Fruit fly (Drosophila melanogaster) whole organism, embryonic: Measurements from ENCODE around the gene CG1246.

ENCODE experiments used
- Aef1 ChIP-seq: fragments of 200-800 bp; sonication (Bioruptor generic); IDR thresholded peaks from 3 replicates; pipeline ENCODE4 v1.3.6; 2022; ENCODE audit warnings: missing biosample characterization, missing genetic modification characterization
- BtbVII ChIP-seq: fragments of 200-800 bp; sonication (Bioruptor generic); optimal IDR thresholded peaks from 3 replicates; lab custom pipeline; 2017; ENCODE audit warnings: missing biosample characterization, mild to moderate bottlenecking, missing genetic modification characterization
- CG10366 ChIP-seq: fragments of 200-800 bp; sonication (Bioruptor generic); IDR thresholded peaks from 2 replicates; pipeline ENCODE4 v1.3.6; 2022; ENCODE audit warnings: missing biosample characterization, missing genetic modification characterization
- CG10979 ChIP-seq: fragments of 200-800 bp; sonication (Bioruptor generic); optimal IDR thresholded peaks from 2 replicates; lab custom pipeline; 2018; ENCODE audit warnings: missing biosample characterization, mild to moderate bottlenecking, missing genetic modification characterization, moderate library complexity
- CG11695 ChIP-seq: fragments of 200-800 bp; sonication (Bioruptor generic); IDR thresholded peaks from 3 replicates; pipeline ENCODE4 v1.3.6; 2022; ENCODE audit warnings: missing biosample characterization, missing genetic modification characterization
- CG13775 ChIP-seq: fragments of 200-800 bp; sonication (Bioruptor generic); optimal IDR thresholded peaks from 3 replicates; lab custom pipeline; 2017; ENCODE audit warnings: missing biosample characterization, mild to moderate bottlenecking, missing genetic modification characterization
- CG14667 ChIP-seq: fragments of 200-800 bp; sonication (Bioruptor generic); IDR thresholded peaks from 2 replicates; pipeline ENCODE4 v1.3.6; 2022; ENCODE audit warnings: missing biosample characterization, missing genetic modification characterization
- CG14965 ChIP-seq: fragments of 200-800 bp; sonication (Bioruptor generic); optimal IDR thresholded peaks from 2 replicates; lab custom pipeline; 2016; ENCODE audit warnings: missing biosample characterization, missing genetic modification characterization, borderline replicate concordance
- CG15269 ChIP-seq: fragments of 200-800 bp; sonication (Bioruptor generic); optimal IDR thresholded peaks from 2 replicates; lab custom pipeline; 2018; ENCODE audit warnings: missing biosample characterization, mild to moderate bottlenecking, missing genetic modification characterization, moderate library complexity
- CG15696 ChIP-seq: fragments of 200-800 bp; sonication (Bioruptor generic); optimal IDR thresholded peaks from 2 replicates; lab custom pipeline; 2019; ENCODE audit warnings: missing biosample characterization, mild to moderate bottlenecking, missing genetic modification characterization, moderate library complexity
- CG18599 ChIP-seq: fragments of 200-800 bp; sonication (Bioruptor generic); optimal IDR thresholded peaks from 3 replicates; lab custom pipeline; 2017; ENCODE audit warnings: missing biosample characterization, missing genetic modification characterization, mild to moderate bottlenecking, moderate library complexity, missing genetic modification reagents
- CG3407 ChIP-seq: fragments of 200-800 bp; sonication (Bioruptor generic); optimal IDR thresholded peaks from 2 replicates; lab custom pipeline; 2018; ENCODE audit warnings: missing biosample characterization, mild to moderate bottlenecking, missing genetic modification characterization
- CG43689 ChIP-seq: fragments of 200-800 bp; sonication (Bioruptor generic); IDR thresholded peaks from 2 replicates; pipeline ENCODE4 v1.3.6; 2022; ENCODE audit warnings: missing biosample characterization, missing genetic modification characterization
- CG4404 ChIP-seq: fragments of 200-800 bp; sonication (Bioruptor generic); IDR thresholded peaks from 2 replicates; pipeline ENCODE4 v1.3.6; 2022; ENCODE audit warnings: missing biosample characterization, missing genetic modification characterization
- CG6654 ChIP-seq: fragments of 200-800 bp; sonication (Bioruptor generic); optimal IDR thresholded peaks from 2 replicates; lab custom pipeline; 2017; ENCODE audit warnings: missing biosample characterization, mild to moderate bottlenecking, missing genetic modification characterization
- CG7357 ChIP-seq: fragments of 200-800 bp; sonication (Bioruptor generic); IDR thresholded peaks from 3 replicates; pipeline ENCODE4 v1.3.6; 2022; ENCODE audit warnings: missing biosample characterization, missing genetic modification characterization
- CG8924 ChIP-seq: fragments of 200-800 bp; optimal IDR thresholded peaks from 3 replicates; lab custom pipeline; 2019; ENCODE audit warnings: missing biosample characterization, mild to moderate bottlenecking, missing genetic modification characterization, moderate library complexity
- CG9797 ChIP-seq: fragments of 200-800 bp; sonication (Bioruptor generic); optimal IDR thresholded peaks from 3 replicates; lab custom pipeline; 2018; ENCODE audit warnings: missing biosample characterization, mild to moderate bottlenecking, missing genetic modification characterization
- Dip3 ChIP-seq: fragments of 200-800 bp; sonication (Bioruptor generic); optimal IDR thresholded peaks from 3 replicates; lab custom pipeline; 2016; ENCODE audit warnings: missing biosample characterization, missing genetic modification characterization
- Fer2 ChIP-seq: fragments of 200-800 bp; sonication (Bioruptor generic); optimal IDR thresholded peaks from 2 replicates; lab custom pipeline; 2018; ENCODE audit warnings: missing biosample characterization, mild to moderate bottlenecking, missing genetic modification characterization, moderate library complexity
- HmgZ ChIP-seq: fragments of 200-800 bp; sonication (Bioruptor generic); optimal IDR thresholded peaks from 2 replicates; lab custom pipeline; 2018; ENCODE audit warnings: missing biosample characterization, mild to moderate bottlenecking, missing genetic modification characterization
- Hr78 ChIP-seq, 2 experiments: fragments of 200-800 bp in 1 of 2; fragments of >200 bp in 1 of 2; sonication (Bioruptor generic) in 1 of 2; optimal IDR thresholded peaks; 2 replicates each; lab custom pipeline; 2017 to 2019; ENCODE audit warnings: missing biosample characterization in 2 of 2, missing genetic modification characterization in 2 of 2, mild to moderate bottlenecking in 1 of 2, moderate library complexity in 1 of 2
- Lpt ChIP-seq: fragments of >200 bp; optimal IDR thresholded peaks from 2 replicates; lab custom pipeline; 2018; ENCODE audit warnings: missing biosample characterization, missing genetic modification characterization
- NC2α ChIP-seq: fragments of 200-800 bp; sonication (Bioruptor generic); optimal IDR thresholded peaks from 2 replicates; lab custom pipeline; 2016; ENCODE audit warnings: missing biosample characterization, missing genetic modification characterization
- NfI ChIP-seq: fragments of 200-800 bp; sonication (Bioruptor generic); optimal IDR thresholded peaks from 3 replicates; lab custom pipeline; 2018; ENCODE audit warnings: missing biosample characterization, mild to moderate bottlenecking, missing genetic modification characterization, moderate library complexity
- Oli ChIP-seq: fragments of 200-800 bp; sonication (Bioruptor generic); optimal IDR thresholded peaks from 2 replicates; lab custom pipeline; 2018; ENCODE audit warnings: missing biosample characterization, mild to moderate bottlenecking, missing genetic modification characterization, moderate library complexity
- Ssrp ChIP-seq: fragments of 200-800 bp; sonication (Bioruptor generic); optimal IDR thresholded peaks from 2 replicates; lab custom pipeline; 2018; ENCODE audit warnings: missing biosample characterization, mild to moderate bottlenecking, missing genetic modification characterization, moderate library complexity
- Vsx1 ChIP-seq: fragments of 200-800 bp; sonication (Bioruptor generic); optimal IDR thresholded peaks from 2 replicates; lab custom pipeline; 2017; ENCODE audit warnings: missing biosample characterization, mild to moderate bottlenecking, missing genetic modification characterization, missing genetic modification reagents
- YL-1 ChIP-seq: fragments of 200-800 bp; sonication (Bioruptor generic); optimal IDR thresholded peaks from 3 replicates; lab custom pipeline; 2017; ENCODE audit warnings: missing biosample characterization, mild to moderate bottlenecking, missing genetic modification characterization
- al ChIP-seq: fragments of 200-800 bp; sonication (Bioruptor generic); IDR thresholded peaks from 2 replicates; pipeline ENCODE4 v1.3.6; 2022; ENCODE audit warnings: missing biosample characterization, missing genetic modification characterization
- aop ChIP-seq: fragments of 200-800 bp; sonication (Bioruptor generic); IDR thresholded peaks from 2 replicates; pipeline ENCODE4 v1.3.6; 2022; ENCODE audit warnings: missing biosample characterization, missing genetic modification characterization
- ase ChIP-seq: fragments of 200-800 bp; sonication (Bioruptor generic); IDR thresholded peaks from 3 replicates; pipeline ENCODE4 v1.3.6; 2022; ENCODE audit warnings: missing biosample characterization, missing genetic modification characterization
- dmrt11E ChIP-seq: fragments of 200-800 bp; sonication (Bioruptor generic); optimal IDR thresholded peaks from 3 replicates; lab custom pipeline; 2018; ENCODE audit warnings: missing biosample characterization, mild to moderate bottlenecking, missing genetic modification characterization, moderate library complexity
- fd3F ChIP-seq: fragments of 200-800 bp; sonication (Bioruptor generic); optimal IDR thresholded peaks from 2 replicates; lab custom pipeline; 2018; ENCODE audit warnings: missing biosample characterization, mild to moderate bottlenecking, missing genetic modification characterization, moderate library complexity
- fd96Cb ChIP-seq: fragments of 200-800 bp; sonication (Bioruptor generic); optimal IDR thresholded peaks from 2 replicates; lab custom pipeline; 2018; ENCODE audit warnings: missing biosample characterization, mild to moderate bottlenecking, missing genetic modification characterization, moderate library complexity
- gcm2 ChIP-seq: fragments of 200-800 bp; sonication (Bioruptor generic); optimal IDR thresholded peaks from 2 replicates; lab custom pipeline; 2016; ENCODE audit warnings: missing biosample characterization, missing genetic modification characterization
- gsb-n ChIP-seq: fragments of 200-800 bp; sonication (Bioruptor generic); optimal IDR thresholded peaks from 3 replicates; lab custom pipeline; 2018; ENCODE audit warnings: missing biosample characterization, mild to moderate bottlenecking, missing genetic modification characterization
- klu ChIP-seq: fragments of 200-800 bp; sonication (Bioruptor generic); IDR thresholded peaks from 2 replicates; pipeline ENCODE4 v1.3.6; 2022; ENCODE audit warnings: missing biosample characterization, missing genetic modification characterization
- lilli ChIP-seq: fragments of 200-800 bp; sonication (Bioruptor generic); optimal IDR thresholded peaks from 3 replicates; lab custom pipeline; 2016; ENCODE audit warnings: missing biosample characterization, missing genetic modification characterization
- lmd ChIP-seq: fragments of 200-800 bp; sonication (Bioruptor generic); IDR thresholded peaks from 2 replicates; pipeline ENCODE4 v1.3.6; 2022; ENCODE audit warnings: missing biosample characterization, missing genetic modification characterization
- maf-S ChIP-seq: fragments of 200-800 bp; sonication (Bioruptor generic); optimal IDR thresholded peaks from 2 replicates; lab custom pipeline; 2016; ENCODE audit warnings: missing biosample characterization, missing genetic modification characterization
- nmo ChIP-seq: fragments of 200-800 bp; sonication (Bioruptor generic); optimal IDR thresholded peaks from 2 replicates; lab custom pipeline; 2018; ENCODE audit warnings: missing biosample characterization, mild to moderate bottlenecking, missing genetic modification characterization, moderate library complexity
- onecut ChIP-seq: fragments of 200-800 bp; sonication (Bioruptor generic); IDR thresholded peaks from 2 replicates; pipeline ENCODE4 v1.3.6; 2022; ENCODE audit warnings: missing biosample characterization, missing genetic modification characterization
- pho ChIP-seq: fragments of 200-800 bp; sonication (Bioruptor generic); optimal IDR thresholded peaks from 2 replicates; lab custom pipeline; 2016; ENCODE audit warnings: missing biosample characterization, missing genetic modification characterization
- run ChIP-seq: fragments of 200-800 bp; sonication (Bioruptor generic); optimal IDR thresholded peaks from 3 replicates; lab custom pipeline; 2018; ENCODE audit warnings: missing biosample characterization, mild to moderate bottlenecking, missing genetic modification characterization
- sna ChIP-seq: fragments of 200-800 bp; sonication (Bioruptor generic); IDR thresholded peaks from 2 replicates; pipeline ENCODE4 v1.3.6; 2022; ENCODE audit warnings: missing biosample characterization, missing genetic modification characterization; ENCODE audit not compliant: partially characterized antibody
- tna ChIP-seq: fragments of 200-800 bp; sonication (Bioruptor generic); IDR thresholded peaks from 2 replicates; pipeline ENCODE4 v1.3.6; 2022; ENCODE audit warnings: missing biosample characterization, missing genetic modification characterization; ENCODE audit not compliant: partially characterized antibody
- trem ChIP-seq: fragments of 200-800 bp; optimal IDR thresholded peaks from 3 replicates; lab custom pipeline; 2019; ENCODE audit warnings: missing biosample characterization, mild to moderate bottlenecking, missing genetic modification characterization, moderate library complexity
- tup ChIP-seq: fragments of 200-800 bp; sonication (Bioruptor generic); optimal IDR thresholded peaks from 2 replicates; lab custom pipeline; 2016; ENCODE audit warnings: missing biosample characterization, mild to moderate bottlenecking, missing genetic modification characterization, moderate library complexity
- wdn ChIP-seq: fragments of 200-800 bp; sonication (Bioruptor generic); IDR thresholded peaks from 2 replicates; pipeline ENCODE4 v1.3.6; 2022; ENCODE audit warnings: missing biosample characterization, missing genetic modification characterization

CG1246 gene

DNA sequence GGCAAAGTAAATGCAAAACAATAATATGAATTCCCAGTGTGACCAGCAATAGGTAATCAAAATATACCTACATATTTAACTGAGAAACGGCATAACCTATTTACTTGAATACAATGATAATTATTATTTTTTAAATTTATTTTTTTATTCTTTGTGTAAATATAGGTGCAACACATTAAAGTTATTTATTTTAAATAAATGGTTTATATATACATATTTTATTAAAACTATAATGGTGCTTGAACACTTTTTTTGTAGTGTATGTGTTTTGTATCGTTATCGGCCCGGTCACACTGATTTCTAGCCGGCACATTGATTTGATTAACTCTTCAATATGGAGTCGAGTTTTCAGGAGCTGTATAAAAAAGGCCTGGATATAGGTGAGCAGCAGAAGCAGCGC lies 4.0 kb downstream of the CG1246 start, which contains the start of the genes ProRS-m, CG42304 and Snup (continued):
- TF ChIP-seq run (tag; lab: Kevin White, UChicago) (no peak), CG7357 (peak; percentile 40; the same call in 1 of the 3 replicates), Lpt (GFP tag; lab: Kevin White, UChicago) (no peak), Aef1 (GFP tag; lab: Robert Waterston, UW) (peak; percentile 77), NC2α (GFP tag; lab: Kevin White, UChicago) (no peak), NfI (GFP tag; lab: Kevin White, UChicago) (no peak), CG13775 (GFP tag; lab: Kevin White, UChicago) (peak; percentile 45), CG18599 (GFP tag; lab: Kevin White, UChicago) (peak; percentile 44), CG10979 (tag; lab: Kevin White, UChicago) (peak; percentile 63), Oli (tag; lab: Kevin White, UChicago) (peak; percentile 16), CG8924 (tag; lab: Kevin White, UChicago) (peak; percentile 61), Vsx1 (GFP tag; lab: Kevin White, UChicago) (no peak), CG6654 (GFP tag; lab: Kevin White, UChicago) (no peak), BtbVII (GFP tag; lab: Kevin White, UChicago) (no peak), pho (GFP tag; lab: Kevin White, UChicago) (no peak), onecut (GFP tag; lab: Robert Waterston, UW) (no peak), wdn (GFP tag; lab: Robert Waterston, UW) (0 out of 2 replicates have a peak, but pooled peaks have one; percentile 36), CG9797 (GFP tag; lab: Kevin White, UChicago) (peak; percentile 60), tna (no peak), trem (tag; lab: Kevin White, UChicago) (peak; percentile 88), maf-S (GFP tag; lab: Kevin White, UChicago) (no peak), CG43689 (peak; percentile 42; the same call in 1 of the 2 replicates), HmgZ (tag; lab: Kevin White, UChicago) (peak; percentile 1), al (GFP tag; lab: Robert Waterston, UW) (peak; percentile 71), CG10366 (GFP tag; lab: Robert Waterston, UW) (peak; percentile 61), CG14965 (GFP tag; lab: Kevin White, UChicago) (no peak), aop (GFP tag; lab: Robert Waterston, UW) (no peak), CG3407 (no peak), nmo (peak; percentile 76), Ssrp (peak; percentile 47), CG4404 (peak; percentile 59), gsb-n (peak; percentile 73), sna (GFP tag; lab: Robert Waterston, UW) (no peak), lilli (GFP tag; lab: Kevin White, UChicago) (no peak), ase (GFP tag; lab: Robert Waterston, UW) (peak; percentile 32; the same call in 1 of the 3 replicates), Fer2 (tag; lab: Kevin White, UChicago) (no peak), YL-1 (GFP tag; lab: Kevin White, UChicago) (no peak), fd96Cb (tag; lab: Kevin White, UChicago) (peak; percentile 47), Hr78 (GFP tag; optimal IDR thresholded peaks at IDR 0.05; lab: Kevin White, UChicago) (no peak), Dip3 (no peak), klu (peak; percentile 47; the same call in 1 of the 2 replicates), fd3F (GFP tag; lab: Kevin White, UChicago) (peak; percentile 26), dmrt11E (peak; percentile 63), tup (GFP tag; lab: Kevin White, UChicago) (no peak), CG15269 (tag; lab: Kevin White, UChicago) (peak; percentile 54), CG15696 (tag; lab: Kevin White, UChicago) (peak; percentile 22), gcm2 (GFP tag; lab: Kevin White, UChicago) (no peak), CG14667 (GFP tag; lab: Robert Waterston, UW) (peak; percentile 68), lmd (GFP tag; lab: Robert Waterston, UW) (peak; percentile 53; the same call in 1 of the 2 replicates), CG11695 (peak; percentile 50; the same call in 1 of the 3 replicates)
